Worm (Caenorhabditis elegans) whole organism, L4 larva: Measurements from ENCODE around the gene str-141.

Source experiments
- D1046.2 ChIP-seq: fragments of 200-800 bp; sonication (Bioruptor generic); IDR thresholded peaks from 2 replicates; pipeline ENCODE4 v1.3.6; 2022; ENCODE audit warnings: missing genetic modification characterization, missing compliant biosample characterization
- F10B5.3 ChIP-seq: sonication (generic microtip); optimal IDR thresholded peaks from 2 replicates; lab custom pipeline; 2016; ENCODE audit warnings: mild to moderate bottlenecking, missing genetic modification characterization, missing compliant biosample characterization
- F26F4.8 ChIP-seq: fragments of 200-800 bp; sonication (Bioruptor generic); conservative IDR thresholded peaks from 2 replicates; pipeline ENCODE4 v1.3.6; 2022; ENCODE audit warnings: missing genetic modification characterization, missing compliant biosample characterization
- F37D6.2 ChIP-seq: sonication (generic microtip); optimal IDR thresholded peaks from 2 replicates; lab custom pipeline; 2016; ENCODE audit warnings: mild to moderate bottlenecking, missing genetic modification characterization, missing compliant biosample characterization
- F44E2.7 ChIP-seq: fragments of 200-800 bp; sonication (Bioruptor generic); IDR thresholded peaks from 2 replicates; pipeline ENCODE4 v2.1.2; 2022; ENCODE audit warnings: missing genetic modification characterization, missing compliant biosample characterization
- T26A8.4 ChIP-seq: fragments of 200-800 bp; sonication (Bioruptor generic); IDR thresholded peaks from 2 replicates; pipeline ENCODE4 v1.3.6; 2022; ENCODE audit warnings: missing genetic modification characterization, missing compliant biosample characterization
- Y48G9A.11 ChIP-seq: fragments of 200-800 bp; sonication (Bioruptor generic); IDR thresholded peaks from 2 replicates; pipeline ENCODE4 v1.3.6; 2022; ENCODE audit warnings: missing genetic modification reagents, missing genetic modification characterization, missing compliant biosample characterization
- Y5F2A.4 ChIP-seq: fragments of 200-800 bp; sonication (Bioruptor generic); optimal IDR thresholded peaks from 2 replicates; lab custom pipeline; 2018; ENCODE audit warnings: mild to moderate bottlenecking, missing genetic modification characterization, missing compliant biosample characterization
- aly-2 ChIP-seq: sonication (generic microtip); optimal IDR thresholded peaks from 2 replicates; lab custom pipeline; 2018; ENCODE audit warnings: missing biosample characterization, missing genetic modification characterization
- ces-1 ChIP-seq: fragments of 150-350 bp; sonication (generic microtip); optimal IDR thresholded peaks from 4 replicates; lab custom pipeline; 2014; ENCODE audit warnings: missing biosample characterization, missing genetic modification reagents, missing genetic modification characterization
- daf-19 ChIP-seq: fragments of 200-800 bp; sonication (Bioruptor generic); conservative IDR thresholded peaks from 2 replicates; pipeline ENCODE4 v1.3.6; 2022; ENCODE audit warnings: missing genetic modification characterization, missing compliant biosample characterization
- dmd-9 ChIP-seq: fragments of 200-800 bp; sonication (Bioruptor generic); IDR thresholded peaks from 2 replicates; pipeline ENCODE4 v1.3.6; 2022; ENCODE audit warnings: missing genetic modification reagents, missing genetic modification characterization, missing compliant biosample characterization
- dpl-1 ChIP-seq: fragments of 150-350 bp; optimal IDR thresholded peaks from 2 replicates; lab custom pipeline; 2014; ENCODE audit warnings: missing biosample characterization, missing genetic modification reagents, missing genetic modification characterization
- egl-27 ChIP-seq: sonication (generic microtip); optimal IDR thresholded peaks from 3 replicates; lab custom pipeline; 2017; ENCODE audit warnings: missing biosample characterization, missing genetic modification reagents, missing genetic modification characterization
- egl-43 ChIP-seq: fragments of 200-800 bp; sonication (Bioruptor generic); IDR thresholded peaks from 2 replicates; pipeline ENCODE4 v1.3.6; 2022; ENCODE audit warnings: missing genetic modification reagents, missing genetic modification characterization, missing compliant biosample characterization
- fkh-10 ChIP-seq: fragments of 150-350 bp; optimal IDR thresholded peaks from 2 replicates; lab custom pipeline; 2014; ENCODE audit warnings: missing biosample characterization, missing genetic modification reagents, missing genetic modification characterization
- gei-8 ChIP-seq: fragments of 200-800 bp; sonication (Bioruptor generic); optimal IDR thresholded peaks from 2 replicates; lab custom pipeline; 2018; ENCODE audit warnings: mild to moderate bottlenecking, missing genetic modification characterization, missing compliant biosample characterization
- hmg-1.1 ChIP-seq: fragments of 200-800 bp; sonication (Bioruptor generic); IDR thresholded peaks from 2 replicates; pipeline ENCODE4 v1.3.6; 2022; ENCODE audit warnings: missing genetic modification reagents, missing genetic modification characterization, missing compliant biosample characterization
- lir-3 ChIP-seq: sonication (generic microtip); optimal IDR thresholded peaks from 2 replicates; lab custom pipeline; 2016; ENCODE audit warnings: mild to moderate bottlenecking, missing genetic modification characterization, missing compliant biosample characterization
- lsy-2 ChIP-seq, 2 experiments: fragments of 150-350 bp in 1 of 2; sonication (generic microtip) in 1 of 2; optimal IDR thresholded peaks; 2 replicates each; lab custom pipeline; 2014 to 2017; ENCODE audit warnings: missing biosample characterization in 2 of 2, missing genetic modification characterization in 2 of 2
- madf-9 ChIP-seq: fragments of 200-800 bp; sonication (Bioruptor generic); conservative IDR thresholded peaks from 2 replicates; pipeline ENCODE4 v1.3.6; 2022; ENCODE audit warnings: missing genetic modification reagents, missing genetic modification characterization, missing compliant biosample characterization
- mep-1 ChIP-seq: fragments of 150-350 bp; sonication (generic microtip); optimal IDR thresholded peaks from 3 replicates; lab custom pipeline; 2014; ENCODE audit warnings: missing biosample characterization, missing genetic modification characterization
- nhr-237 ChIP-seq: sonication (generic microtip); optimal IDR thresholded peaks from 2 replicates; lab custom pipeline; 2017; ENCODE audit warnings: missing biosample characterization, missing genetic modification characterization
- nhr-25 ChIP-seq: sonication (generic microtip); optimal IDR thresholded peaks from 2 replicates; lab custom pipeline; 2017; ENCODE audit warnings: missing genetic modification characterization, mild to moderate bottlenecking, missing compliant biosample characterization, antibody characterized with exemption, moderate library complexity, borderline replicate concordance; ENCODE audit not compliant: insufficient read depth
- pha-4 ChIP-seq, 2 experiments: fragments of 150-350 bp in 1 of 2; fragments of 200-800 bp in 1 of 2; sonication (Bioruptor generic) in 1 of 2; IDR thresholded peaks in 1 of 2; optimal IDR thresholded peaks in 1 of 2; 2 replicates each; pipeline versions ENCODE4 v1.3.6 to Lab custom; 2014 to 2022; ENCODE audit warnings: missing genetic modification characterization in 2 of 2, missing genetic modification reagents in 2 of 2, missing biosample characterization in 1 of 2, missing compliant biosample characterization in 1 of 2
- php-3 ChIP-seq: fragments of 200-800 bp; sonication (Bioruptor generic); IDR thresholded peaks from 2 replicates; pipeline ENCODE4 v1.3.6; 2022; ENCODE audit warnings: missing genetic modification reagents, missing genetic modification characterization, missing compliant biosample characterization
- rbr-2 ChIP-seq: sonication (generic microtip); optimal IDR thresholded peaks from 2 replicates; lab custom pipeline; 2016; ENCODE audit warnings: missing genotype, missing genetic modification characterization, missing compliant biosample characterization
- saeg-2 ChIP-seq: fragments of 200-800 bp; sonication (Bioruptor generic); IDR thresholded peaks from 2 replicates; pipeline ENCODE4 v1.3.6; 2022; ENCODE audit warnings: missing genetic modification reagents, missing genetic modification characterization, missing compliant biosample characterization
- sdz-12 ChIP-seq: fragments of 200-800 bp; sonication (Bioruptor generic); optimal IDR thresholded peaks from 2 replicates; lab custom pipeline; 2018; ENCODE audit warnings: mild to moderate bottlenecking, missing genetic modification characterization, missing compliant biosample characterization
- skn-1 ChIP-seq: fragments of 150-350 bp; optimal IDR thresholded peaks from 2 replicates; lab custom pipeline; 2014; ENCODE audit warnings: missing biosample characterization, missing genetic modification characterization
- snpc-1.2 ChIP-seq: fragments of 200-800 bp; sonication (Bioruptor generic); IDR thresholded peaks from 2 replicates; pipeline ENCODE4 v1.3.6; 2022; ENCODE audit warnings: missing genetic modification reagents, missing genetic modification characterization, missing compliant biosample characterization
- unc-62 ChIP-seq, 3 experiments: fragments of 150-350 bp in 1 of 3; sonication (generic microtip); optimal IDR thresholded peaks in 2 of 3; peaks in 1 of 3; 1 replicate in 1 of 3; 2 replicates in 2 of 3; lab custom pipeline; 2014 to 2017; ENCODE audit warnings: missing biosample characterization in 3 of 3, missing genetic modification characterization in 3 of 3, missing genetic modification reagents in 3 of 3, missing genotype in 1 of 3
- zip-11 ChIP-seq: fragments of 200-800 bp; sonication (Bioruptor generic); IDR thresholded peaks from 2 replicates; pipeline ENCODE4 v1.3.6; 2022; ENCODE audit warnings: missing genetic modification characterization, missing compliant biosample characterization
- zip-2 ChIP-seq: fragments of 150-350 bp; optimal IDR thresholded peaks from 2 replicates; lab custom pipeline; 2014; ENCODE audit warnings: missing biosample characterization, missing genetic modification characterization
- ztf-7 ChIP-seq: fragments of 150-350 bp; optimal IDR thresholded peaks from 2 replicates; lab custom pipeline; 2014; ENCODE audit warnings: missing biosample characterization, missing genetic modification characterization

The str-141 gene

DNA sequence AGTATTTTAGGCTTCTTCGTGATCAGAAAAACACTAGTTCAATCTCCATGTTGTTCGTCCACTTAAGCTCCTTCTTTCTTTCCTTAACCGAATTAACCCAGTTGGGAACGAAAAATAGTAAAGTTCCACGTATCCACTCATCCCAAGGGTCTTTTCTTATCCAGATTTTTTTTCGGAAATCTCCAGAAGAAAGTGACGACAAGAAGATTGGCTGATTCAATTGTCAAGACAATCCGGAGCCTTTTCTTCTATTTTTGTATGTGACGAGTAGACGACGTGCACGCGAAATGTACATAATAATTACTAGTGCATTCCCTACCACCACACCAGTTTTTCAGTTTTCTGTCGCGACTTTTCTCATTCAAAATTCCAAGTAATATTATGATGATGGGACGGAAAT is 27.6 kb upstream of the str-141 start:
- TF ChIP-seq dpl-1 (GFP tag; lab: Kevin White, UChicago) (no peak), aly-2 (no peak), egl-43 (GFP tag; lab: Robert Waterston, UW) (no peak), egl-27 (tag; lab: Kevin White, UChicago) (no peak), rbr-2 (no peak), ces-1 (GFP tag; lab: Kevin White, UChicago) (peak; percentile 77), lsy-2 (tag; optimal IDR thresholded peaks at IDR 0.05; lab: Kevin White, UChicago) (peak in 1 of 2 experiments; percentile 6), Y5F2A.4 (GFP tag; lab: Kevin White, UChicago) (no peak), nhr-237 (tag; lab: Kevin White, UChicago) (no peak), hmg-1.1 (GFP tag; lab: Robert Waterston, UW) (no peak), F26F4.8 (GFP tag; lab: Robert Waterston, UW) (no peak), F37D6.2 (tag; lab: Kevin White, UChicago) (no peak), F44E2.7 (GFP tag; lab: Robert Waterston, UW) (no peak), pha-4 (GFP tag; IDR thresholded peaks at IDR 0.05; lab: Robert Waterston, UW) (no peak), pha-4 (tag; optimal IDR thresholded peaks at IDR 0.05; lab: Kevin White, UChicago) (no peak), Y48G9A.11 (GFP tag; lab: Robert Waterston, UW) (no peak), skn-1 (tag; lab: Kevin White, UChicago) (no peak), dmd-9 (no peak), lir-3 (tag; lab: Kevin White, UChicago) (no peak), gei-8 (GFP tag; lab: Kevin White, UChicago) (no peak), sdz-12 (GFP tag; lab: Kevin White, UChicago) (no peak), zip-11 (GFP tag; lab: Robert Waterston, UW) (no peak), snpc-1.2 (no peak), saeg-2 (no peak), fkh-10 (peak; percentile 65), nhr-25 (tag; lab: Kevin White, UChicago) (no peak), php-3 (GFP tag; lab: Robert Waterston, UW) (no peak)

DNA sequence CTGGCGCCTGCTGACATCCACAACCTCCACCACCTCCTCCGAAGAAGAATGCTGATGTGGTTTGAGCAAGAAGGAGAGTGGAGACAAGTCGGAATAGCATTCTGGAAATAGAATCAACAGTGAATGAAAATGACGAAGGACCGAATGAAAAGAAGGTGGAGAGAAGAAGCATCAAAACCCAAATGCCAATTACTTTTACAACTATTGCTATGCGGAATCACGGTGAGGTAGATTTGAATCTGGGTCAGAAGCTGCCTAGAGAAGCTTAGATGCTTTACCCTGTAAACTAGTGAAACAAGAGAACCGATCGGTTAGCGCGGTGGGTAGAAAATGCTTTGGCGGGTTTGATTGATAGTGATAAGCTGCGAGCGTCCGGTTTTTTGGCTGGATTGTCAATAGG is 23.3 kb upstream of the str-141 start, which contains the start of gene grl-7:
grl-7 (minus strand) TSS at position 101 of the 400 bp plus-strand sequence.
- TF ChIP-seq F10B5.3 (tag; lab: Kevin White, UChicago) = no peak
- TF ChIP-seq dpl-1 (GFP tag; lab: Kevin White, UChicago) = no peak
- TF ChIP-seq snpc-1.2 = no peak
- TF ChIP-seq daf-19 (GFP tag; lab: Robert Waterston, UW) = no peak
- TF ChIP-seq D1046.2 (GFP tag; lab: Robert Waterston, UW) = no peak
- no peak for TF ChIP-seq madf-9 (GFP tag; lab: Robert Waterston, UW)
- TF ChIP-seq mep-1 (tag; lab: Kevin White, UChicago) = no peak
- TF ChIP-seq lsy-2 (tag; optimal IDR thresholded peaks at IDR 0.05; lab: Kevin White, UChicago) = no peak
- no peak for TF ChIP-seq dmd-9
- TF ChIP-seq ztf-7 = no peak
- no peak for TF ChIP-seq sdz-12 (GFP tag; lab: Kevin White, UChicago)
- TF ChIP-seq unc-62 (GFP tag; optimal IDR thresholded peaks at IDR 0.05 in 1 of 2; lab: Kevin White, UChicago) = no peak
- no peak for TF ChIP-seq unc-62 (tag; optimal IDR thresholded peaks at IDR 0.05; lab: Kevin White, UChicago)

DNA sequence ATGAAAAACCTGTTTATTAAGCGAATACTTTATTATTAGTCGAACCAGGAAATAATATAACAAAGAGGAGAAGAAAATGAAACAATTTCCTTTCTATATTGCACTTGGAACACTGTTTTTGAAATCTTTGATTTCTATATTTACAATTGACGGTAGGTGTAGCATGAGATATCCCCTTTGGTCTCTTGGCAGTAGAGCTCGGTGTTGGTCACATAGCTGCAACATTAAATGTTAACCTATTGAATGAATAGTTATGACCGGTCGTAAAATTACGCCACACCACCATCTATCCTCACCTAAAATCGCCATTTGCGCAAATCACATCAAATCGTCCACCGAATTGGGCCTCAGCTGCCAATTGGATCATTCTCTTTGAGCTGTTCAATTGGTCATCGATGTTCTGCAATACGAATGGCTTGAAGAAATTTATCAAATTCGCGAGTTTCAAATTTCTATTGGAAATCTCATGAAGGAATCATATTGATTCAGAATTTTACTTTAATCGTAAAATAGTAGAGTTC is 21.3 kb upstream of the str-141 start:
- TF ChIP-seq unc-62 (GFP tag; optimal IDR thresholded peaks at IDR 0.05 in 1 of 2; lab: Kevin White, UChicago) = peak in 1 of 2 experiments; percentile 74
- no peak for TF ChIP-seq unc-62 (tag; optimal IDR thresholded peaks at IDR 0.05; lab: Kevin White, UChicago)
- no peak for TF ChIP-seq dmd-9

DNA sequence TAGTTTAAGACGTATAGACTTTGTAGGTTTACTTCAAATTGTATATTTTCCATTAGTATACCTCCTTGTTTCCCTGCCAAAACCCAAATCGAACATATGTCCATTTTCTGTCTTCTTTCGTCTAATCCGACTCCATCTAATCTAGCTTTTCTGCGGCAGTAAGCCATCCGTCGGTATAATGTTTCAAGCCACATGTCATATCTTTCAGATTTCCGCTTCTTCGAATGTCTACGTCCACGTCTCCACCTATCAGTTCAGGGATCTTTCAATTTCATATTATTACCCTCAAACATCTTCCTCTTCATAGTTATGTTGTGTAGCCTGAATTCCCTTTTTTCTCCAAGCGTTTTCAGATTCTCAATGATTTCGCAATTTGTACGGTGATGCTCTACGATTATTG is 20.5 kb upstream of the str-141 start:
- TF ChIP-seq unc-62 (GFP tag; optimal IDR thresholded peaks at IDR 0.05 in 1 of 2; lab: Kevin White, UChicago) = peak in 1 of 2 experiments; percentile 65
- TF ChIP-seq unc-62 (tag; optimal IDR thresholded peaks at IDR 0.05; lab: Kevin White, UChicago) = no peak
- TF ChIP-seq snpc-1.2 = no peak
- peak; percentile 54; the same call in 1 of the 2 replicates for TF ChIP-seq T26A8.4 (GFP tag; lab: Robert Waterston, UW)
- peak; percentile 4 for TF ChIP-seq zip-2 (tag; lab: Kevin White, UChicago)
